Worm (Caenorhabditis elegans): ENCODE data around the gene srx-88.

Gene srx-88

DNA sequence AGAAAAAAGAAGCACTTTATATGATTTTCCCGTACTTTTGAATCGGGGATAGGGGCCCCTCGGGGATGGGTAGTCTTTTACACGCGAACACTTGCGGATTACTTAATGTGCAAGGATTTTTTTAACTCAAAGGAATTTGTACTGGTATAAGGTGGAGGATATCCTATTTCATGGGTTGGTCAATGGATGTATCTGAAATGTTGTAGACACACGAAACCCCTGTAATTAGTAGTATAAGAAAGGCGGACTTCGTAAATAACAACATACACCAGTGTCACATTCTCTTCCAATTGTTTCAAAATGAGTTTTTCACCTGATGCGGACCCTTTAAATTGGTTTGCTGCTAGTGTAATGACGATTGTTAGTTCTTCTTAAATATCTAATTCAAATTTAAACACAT is 10.1 kb downstream of the srx-88 start, which contains the start of gene srx-80:
Gene srx-80, plus strand, starts transcription at position 301 of the 400 bp plus-strand sequence.
- TF ChIP-seq repo-1 (tag; optimal IDR thresholded peaks at IDR 0.05): no peak
- TF ChIP-seq zfh-2 (GFP tag; conservative IDR thresholded peaks at IDR 0.05): no peak

DNA sequence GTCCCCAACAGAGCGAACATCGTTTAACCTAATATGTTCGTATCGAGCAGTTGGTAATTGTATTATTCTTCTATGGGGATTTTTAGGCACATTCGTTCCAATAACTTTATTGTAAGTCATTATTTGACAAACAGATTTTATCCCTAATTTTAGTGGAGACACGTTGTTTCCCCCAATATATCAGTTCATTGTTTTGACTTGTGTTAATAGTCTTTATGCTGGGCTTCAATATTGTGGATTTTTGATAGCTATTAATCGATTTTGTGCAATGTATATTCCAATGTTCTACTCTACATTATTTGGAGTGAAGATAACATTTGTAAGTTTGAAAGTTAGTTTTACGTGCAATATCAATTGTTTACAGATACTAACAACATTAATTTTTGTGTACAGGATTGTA is 10.6 kb downstream of the srx-88 start:
- no peak for TF ChIP-seq unc-62 (GFP tag; optimal IDR thresholded peaks at IDR 0.05)
- no peak for TF ChIP-seq F55B11.4 (tag; optimal IDR thresholded peaks at IDR 0.05; ENCODE audit: borderline replicate concordance, insufficient read depth)
- no peak for TF ChIP-seq T07F8.4 (tag; optimal IDR thresholded peaks at IDR 0.05)
- no peak for TF ChIP-seq Y53G8AR.9 (GFP tag; conservative IDR thresholded peaks at IDR 0.05)
- TF ChIP-seq hmg-1.2 (GFP tag; IDR thresholded peaks at IDR 0.05): no peak

DNA sequence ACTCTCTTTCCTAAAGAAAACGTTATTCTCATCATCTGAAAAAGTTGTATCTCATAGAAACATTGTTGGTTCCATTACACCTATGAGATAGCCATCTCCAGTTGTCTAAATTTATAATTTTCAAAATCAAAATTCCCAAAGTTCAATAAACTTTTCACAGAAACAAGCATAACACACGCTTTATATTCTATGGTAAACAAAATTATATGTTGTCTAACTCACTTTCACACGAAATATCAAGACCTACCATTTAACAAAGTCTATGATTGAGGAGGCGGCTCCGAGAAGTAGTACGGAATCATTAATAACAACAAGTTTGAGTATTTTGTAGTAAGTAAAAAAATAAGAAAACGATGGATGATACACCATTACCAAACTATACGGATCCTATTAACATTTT is 15.5 kb downstream of the srx-88 start, which contains the start of gene srx-84:
Gene srx-84, plus strand, starts transcription at position 301 of the 400 bp plus-strand sequence.
- no peak for TF ChIP-seq ztf-25 (GFP tag; IDR thresholded peaks at IDR 0.05)
- no peak for TF ChIP-seq let-607 (tag; optimal IDR thresholded peaks at IDR 0.05)
- TF ChIP-seq lin-54 (GFP tag; optimal IDR thresholded peaks at IDR 0.05): no peak
- TF ChIP-seq ceh-40 (GFP tag; IDR thresholded peaks at IDR 0.05): no peak
- TF ChIP-seq F52B5.7 (tag; optimal IDR thresholded peaks at IDR 0.05): no peak
- no peak for TF ChIP-seq chd-7 (tag; optimal IDR thresholded peaks at IDR 0.05)
- TF ChIP-seq dpl-1 (GFP tag; optimal IDR thresholded peaks at IDR 0.05): no peak
- TF ChIP-seq F55B11.4 (tag; optimal IDR thresholded peaks at IDR 0.05; ENCODE audit: borderline replicate concordance, insufficient read depth): no peak

DNA sequence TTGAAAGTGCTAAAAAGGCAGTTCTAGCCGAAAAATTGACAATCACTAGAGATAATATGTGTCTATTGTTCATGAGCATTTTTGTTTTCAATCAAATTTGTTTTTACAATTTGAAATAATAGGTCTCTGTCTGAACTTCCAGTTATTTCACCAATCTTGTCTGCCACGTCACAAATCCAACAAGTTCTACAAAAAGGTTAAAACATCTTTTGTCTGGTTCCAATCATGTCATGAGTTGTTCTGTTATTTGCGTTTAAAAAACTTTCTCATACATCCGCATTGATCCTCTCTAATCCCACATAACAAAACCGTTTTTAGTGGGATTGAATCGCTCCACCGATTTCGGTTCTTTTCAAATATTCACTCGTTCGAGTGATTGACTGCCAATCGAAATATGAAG is 17.5 kb downstream of the srx-88 start, which contains the start of gene F35B12.9:
Gene F35B12.9, plus strand, starts transcription at position 372 of the 400 bp plus-strand sequence.
- TF ChIP-seq F22D6.2 (tag; optimal IDR thresholded peaks at IDR 0.05) (no peak), mes-4 (tag; optimal IDR thresholded peaks at IDR 0.05) (no peak), aptf-2 (GFP tag; conservative IDR thresholded peaks at IDR 0.05) (no peak)

DNA sequence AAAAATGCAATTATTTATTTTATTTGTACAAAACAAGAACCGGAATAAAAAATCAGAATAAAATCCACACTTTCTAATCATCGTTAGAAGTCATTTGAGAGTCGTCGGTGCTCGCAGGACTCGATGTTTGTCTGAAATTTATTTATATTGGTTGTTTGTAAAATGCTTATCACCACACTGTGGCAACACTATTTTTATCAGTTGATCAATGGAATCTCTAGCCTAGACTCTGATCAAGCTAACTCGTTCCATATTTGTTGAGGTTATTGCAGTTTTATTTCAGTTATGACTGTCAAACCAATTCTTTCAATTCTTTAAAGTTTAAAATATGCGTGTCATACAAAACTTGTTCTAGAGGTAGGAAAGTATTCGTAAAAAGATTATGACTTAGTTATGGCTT is 21.2 kb downstream of the srx-88 start, which contains the start of gene dhs-20:
Gene dhs-20, minus strand, starts transcription at position 80 of the 400 bp plus-strand sequence.
- peak; percentile 19 for TF ChIP-seq nhr-80 (tag; optimal IDR thresholded peaks at IDR 0.05)
- TF ChIP-seq hrde-1 (tag; optimal IDR thresholded peaks at IDR 0.05; ENCODE audit: borderline replicate concordance): no peak

DNA sequence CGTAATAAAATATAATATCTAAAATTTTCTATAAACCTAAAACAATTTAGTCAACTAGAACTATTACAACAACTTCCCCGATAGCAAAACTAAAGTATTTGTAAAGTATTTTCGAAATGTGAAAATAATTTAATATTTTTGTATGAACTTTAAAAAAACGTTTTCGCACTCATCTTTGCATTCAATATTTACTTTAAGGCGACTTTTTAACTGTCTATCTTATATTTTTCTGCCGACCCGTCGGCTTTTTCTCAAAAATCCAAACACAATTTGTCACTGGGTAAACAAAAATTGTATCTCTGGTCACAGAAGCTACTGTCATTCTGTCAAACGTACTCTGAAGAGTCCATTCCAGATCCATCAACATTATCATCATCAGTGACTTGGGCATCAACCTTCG is 21.9 kb downstream of the srx-88 start:
- TF ChIP-seq die-1 (tag; optimal IDR thresholded peaks at IDR 0.05): no peak
- TF ChIP-seq lin-26 (GFP tag; IDR thresholded peaks at IDR 0.05): no peak
- TF ChIP-seq ceh-100 (GFP tag; IDR thresholded peaks at IDR 0.05): no peak

DNA sequence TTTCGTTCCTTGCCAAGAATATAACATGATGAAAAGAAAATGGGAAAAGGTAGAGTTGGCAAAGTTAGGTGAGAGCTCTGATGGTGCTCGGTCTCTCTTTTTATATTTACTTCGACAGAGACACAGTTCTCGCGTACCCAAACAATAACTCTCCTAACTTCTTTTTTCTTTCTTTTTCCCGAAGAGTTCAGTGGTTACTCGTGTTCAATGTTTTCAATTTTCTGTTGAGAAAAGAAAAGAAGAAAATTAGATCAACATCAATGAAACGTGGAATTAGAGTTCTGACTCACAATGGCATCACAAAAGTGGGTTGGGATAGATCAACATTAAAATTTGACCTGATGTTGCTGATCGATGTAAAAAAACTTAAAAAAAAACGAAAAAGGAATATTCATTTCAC is 23.1 kb downstream of the srx-88 start, which contains the start of gene idpp-16:
Gene idpp-16, minus strand, starts transcription at position 101 of the 400 bp plus-strand sequence.
- TF ChIP-seq tbp1 (GFP tag; optimal IDR thresholded peaks at IDR 0.05): no peak
- TF ChIP-seq atf-7 (tag; optimal IDR thresholded peaks at IDR 0.05): no peak
- no peak for TF ChIP-seq nhr-120 (GFP tag; IDR thresholded peaks at IDR 0.05)
- no peak for TF ChIP-seq F57C9.4 (tag; optimal IDR thresholded peaks at IDR 0.05)
- no peak for TF ChIP-seq mes-4 (tag; optimal IDR thresholded peaks at IDR 0.05)
- no peak for TF ChIP-seq Y67H2A.10 (GFP tag; conservative IDR thresholded peaks at IDR 0.05)
- no peak for TF ChIP-seq sdz-38 (tag; optimal IDR thresholded peaks at IDR 0.05)
- TF ChIP-seq B0336.3 (GFP tag; IDR thresholded peaks at IDR 0.05): no peak
- TF ChIP-seq F10E7.11 (tag; optimal IDR thresholded peaks at IDR 0.05): no peak
- TF ChIP-seq ceh-79 (tag; optimal IDR thresholded peaks at IDR 0.05): no peak
- TF ChIP-seq nfyb-1 (GFP tag; IDR thresholded peaks at IDR 0.05): no peak
- no peak for TF ChIP-seq aptf-3 (GFP tag; IDR thresholded peaks at IDR 0.05)
- no peak for TF ChIP-seq let-526 (GFP tag; IDR thresholded peaks at IDR 0.05)
- TF ChIP-seq let-607 (tag; optimal IDR thresholded peaks at IDR 0.05): no peak

All from whole organism, young adult.